Worm (Caenorhabditis elegans) whole organism, L2 larva: Measurements from ENCODE around the gene sre-4.

Source experiments
- ZK546.5 ChIP-seq: sonication (generic microtip); optimal IDR thresholded peaks from 2 replicates; lab custom pipeline; 2017; ENCODE audit warnings: missing biosample characterization, missing genetic modification characterization
- alr-1 ChIP-seq: fragments of 150-350 bp; optimal IDR thresholded peaks from 2 replicates; lab custom pipeline; 2014; ENCODE audit warnings: missing biosample characterization, missing genetic modification characterization
- aly-2 ChIP-seq: fragments of 150-350 bp; optimal IDR thresholded peaks from 2 replicates; lab custom pipeline; 2014; ENCODE audit warnings: missing biosample characterization, missing genetic modification characterization
- ceh-16 ChIP-seq: fragments of 150-350 bp; optimal IDR thresholded peaks from 2 replicates; lab custom pipeline; 2014; ENCODE audit warnings: missing biosample characterization, missing genetic modification characterization
- ceh-82 ChIP-seq: fragments of 150-350 bp; optimal IDR thresholded peaks from 2 replicates; lab custom pipeline; 2014; ENCODE audit warnings: missing biosample characterization, missing genetic modification characterization
- egl-27 ChIP-seq: sonication (generic microtip); optimal IDR thresholded peaks from 3 replicates; lab custom pipeline; 2017; ENCODE audit warnings: missing biosample characterization, missing genetic modification reagents, missing genetic modification characterization
- elt-1 ChIP-seq: fragments of 150-350 bp; optimal IDR thresholded peaks from 2 replicates; lab custom pipeline; 2014; ENCODE audit warnings: missing biosample characterization, missing genetic modification characterization
- lin-13 ChIP-seq: fragments of 150-350 bp; optimal IDR thresholded peaks from 2 replicates; lab custom pipeline; 2014; ENCODE audit warnings: missing biosample characterization, missing genetic modification reagents, missing genetic modification characterization
- mdl-1 ChIP-seq, 2 experiments: fragments of 150-350 bp in 1 of 2; sonication (generic microtip) in 1 of 2; optimal IDR thresholded peaks; 2 replicates each; lab custom pipeline; 2017; ENCODE audit warnings: missing biosample characterization in 2 of 2, missing genetic modification characterization in 2 of 2
- nhr-21 ChIP-seq: fragments of 150-350 bp; optimal IDR thresholded peaks from 2 replicates; lab custom pipeline; 2014; ENCODE audit warnings: missing biosample characterization, missing genetic modification characterization
- peb-1 ChIP-seq: fragments of 150-350 bp; optimal IDR thresholded peaks from 2 replicates; lab custom pipeline; 2014; ENCODE audit warnings: missing biosample characterization, missing genetic modification characterization
- skn-1 ChIP-seq: sonication (generic microtip); optimal IDR thresholded peaks from 2 replicates; lab custom pipeline; 2017; ENCODE audit warnings: missing biosample characterization, missing genetic modification characterization
- unc-62 ChIP-seq: fragments of 150-350 bp; optimal IDR thresholded peaks from 2 replicates; lab custom pipeline; 2014; ENCODE audit warnings: missing biosample characterization, missing genetic modification reagents, missing genetic modification characterization
- zag-1 ChIP-seq: fragments of 150-350 bp; optimal IDR thresholded peaks from 2 replicates; lab custom pipeline; 2014; ENCODE audit warnings: missing biosample characterization, missing genetic modification characterization

ce11 chrIV:9815432-9815831, 30.8 kb upstream of the sre-4 start, which contains the start of gene egl-20:
- TF ChIP-seq unc-62 (GFP tag; lab: Kevin White, UChicago): no peak
- TF ChIP-seq lin-13 (GFP tag; lab: Kevin White, UChicago): no peak
- no peak for TF ChIP-seq aly-2 (tag; lab: Kevin White, UChicago)
- TF ChIP-seq peb-1 (tag; lab: Kevin White, UChicago): no peak
- no peak for TF ChIP-seq ceh-82 (tag; lab: Kevin White, UChicago)
- no peak for TF ChIP-seq mdl-1 (tag; optimal IDR thresholded peaks at IDR 0.05; lab: Kevin White, UChicago)
- no peak for TF ChIP-seq zag-1
- TF ChIP-seq egl-27 (tag; lab: Kevin White, UChicago): no peak
- no peak for TF ChIP-seq skn-1 (tag; lab: Kevin White, UChicago)
- no peak for TF ChIP-seq ceh-16
- no peak for TF ChIP-seq elt-1 (tag; lab: Kevin White, UChicago)
- no peak for TF ChIP-seq nhr-21 (tag; lab: Kevin White, UChicago)
- TF ChIP-seq ZK546.5: no peak
- no peak for TF ChIP-seq alr-1 (tag; lab: Kevin White, UChicago)
